Fruit fly (Drosophila melanogaster): ENCODE measurements around the gene NimB2.

NimB2 gene

DNA sequence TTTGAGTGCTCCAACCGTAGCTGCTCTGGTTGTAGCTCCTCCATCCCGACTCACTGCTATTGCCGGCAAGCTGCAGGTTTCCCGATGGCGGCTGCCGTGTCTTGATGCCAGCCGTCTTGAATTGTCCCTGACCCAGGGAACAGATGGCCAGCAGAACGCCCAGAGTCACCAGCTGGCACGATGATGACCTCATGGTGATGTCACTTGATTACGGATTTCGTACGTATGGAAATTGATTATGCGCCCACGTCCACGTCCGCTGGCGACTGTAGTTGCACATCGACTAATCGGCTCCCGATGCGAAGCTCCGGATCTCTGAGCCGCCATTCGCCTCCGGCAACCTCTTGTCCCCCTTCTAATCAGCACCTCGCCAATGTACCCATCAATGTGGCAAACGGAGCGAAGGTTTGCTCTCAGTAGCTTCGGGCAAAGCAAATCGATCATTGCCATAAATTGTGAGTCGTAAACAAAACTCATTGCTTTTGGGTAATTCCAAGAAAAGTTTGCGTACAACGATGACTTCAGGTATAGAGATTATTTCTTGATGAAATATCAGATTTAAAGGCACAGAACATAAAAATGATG lies at the start of gene NimB2:
TSS of gene NimB2 (minus strand) at position 287 of the 585 bp plus-strand sequence.
- TF ChIP-seq OdsH (GFP tag; optimal IDR thresholded peaks at IDR 0.05) = no peak
- no peak for TF ChIP-seq Mio (GFP tag; optimal IDR thresholded peaks at IDR 0.05)
- TF ChIP-seq Vsx2 (GFP tag; optimal IDR thresholded peaks at IDR 0.05; ENCODE audit: partially characterized antibody) = no peak
- TF ChIP-seq brk (GFP tag; optimal IDR thresholded peaks at IDR 0.05) = no peak
- TF ChIP-seq Myc (optimal IDR thresholded peaks at IDR 0.05) = no peak
- no peak for TF ChIP-seq Rel (GFP tag; optimal IDR thresholded peaks at IDR 0.05)
- peak; percentile 42 for TF ChIP-seq Rel (tag; optimal IDR thresholded peaks at IDR 0.05)
- no peak for TF ChIP-seq Dfd (GFP tag; optimal IDR thresholded peaks at IDR 0.05)

DNA sequence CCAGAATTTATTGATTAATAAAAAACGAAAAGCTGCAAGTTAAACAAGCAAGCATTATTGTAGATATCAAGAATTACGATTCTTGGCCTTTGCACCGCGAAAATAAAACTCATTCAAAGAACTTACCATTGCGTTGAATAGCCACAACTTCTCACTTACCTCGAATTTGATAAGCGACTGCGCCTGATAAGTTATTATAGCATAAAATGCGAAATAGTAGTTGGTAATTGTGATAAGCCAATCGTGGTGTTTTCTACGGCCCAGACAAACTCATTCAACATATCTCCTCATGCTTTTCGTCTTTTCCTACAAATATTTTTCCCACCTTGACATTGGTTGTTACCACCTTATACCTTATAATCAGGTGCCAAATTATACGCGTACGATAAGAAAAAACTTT lies 48.3 kb upstream of the NimB2 start:
- TF ChIP-seq Hr78 (GFP tag; optimal IDR thresholded peaks at IDR 0.05) (no peak), h (GFP tag; optimal IDR thresholded peaks at IDR 0.05) (no peak), dmrt93B (GFP tag; optimal IDR thresholded peaks at IDR 0.05) (no peak), Myc (optimal IDR thresholded peaks at IDR 0.05) (no peak), lola (GFP tag; optimal IDR thresholded peaks at IDR 0.05) (no peak), rgr (GFP tag; optimal IDR thresholded peaks at IDR 0.05) (no peak), CG32264 (GFP tag; optimal IDR thresholded peaks at IDR 0.05) (no peak), N (GFP tag; optimal IDR thresholded peaks at IDR 0.05) (no peak), Vsx2 (GFP tag; optimal IDR thresholded peaks at IDR 0.05; ENCODE audit: partially characterized antibody) (no peak), pan (optimal IDR thresholded peaks at IDR 0.05) (no peak), HLH106 (tag; optimal IDR thresholded peaks at IDR 0.05) (no peak), Dfd (GFP tag; optimal IDR thresholded peaks at IDR 0.05) (no peak), Dif (GFP tag; optimal IDR thresholded peaks at IDR 0.05; ENCODE audit: partially characterized antibody) (no peak), Rel (GFP tag; optimal IDR thresholded peaks at IDR 0.05) (no peak), Rel (tag; optimal IDR thresholded peaks at IDR 0.05) (no peak), dsf (GFP tag; optimal IDR thresholded peaks at IDR 0.05; ENCODE audit: borderline replicate concordance) (no peak), dl (GFP tag; optimal IDR thresholded peaks at IDR 0.05; ENCODE audit: insufficient read depth in 1 of 2, partially characterized antibody in 2 of 2) (no peak), CrebA (GFP tag; optimal IDR thresholded peaks at IDR 0.05; ENCODE audit: borderline replicate concordance) (no peak), fru (GFP tag; optimal IDR thresholded peaks at IDR 0.05) (no peak), woc (GFP tag; optimal IDR thresholded peaks at IDR 0.05) (no peak), CG9705 (GFP tag; optimal IDR thresholded peaks at IDR 0.05) (no peak)

DNA sequence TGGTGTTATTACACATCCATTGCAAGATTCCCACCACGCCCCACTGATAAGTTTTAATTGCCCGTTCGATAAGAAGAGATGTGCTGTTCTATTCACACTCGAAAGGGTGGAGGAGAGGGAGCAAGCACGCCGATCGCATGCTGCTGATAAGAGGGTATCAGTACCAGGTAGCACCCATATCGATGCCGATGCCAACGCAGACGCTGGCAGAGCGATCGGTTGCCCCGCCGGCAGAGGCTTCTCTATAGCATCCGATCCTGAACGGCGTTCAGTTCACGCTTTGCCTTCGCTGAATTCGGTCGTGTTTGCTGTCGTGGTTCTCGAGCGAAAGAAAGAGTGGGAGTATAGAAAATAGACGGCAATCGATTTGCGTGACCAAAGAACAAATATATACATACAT lies 46.7 kb upstream of the NimB2 start:
- no peak for TF ChIP-seq ey (GFP tag; optimal IDR thresholded peaks at IDR 0.05)
- TF ChIP-seq h (GFP tag; optimal IDR thresholded peaks at IDR 0.05) = peak; percentile 59
- TF ChIP-seq lola (GFP tag; optimal IDR thresholded peaks at IDR 0.05) = no peak

DNA sequence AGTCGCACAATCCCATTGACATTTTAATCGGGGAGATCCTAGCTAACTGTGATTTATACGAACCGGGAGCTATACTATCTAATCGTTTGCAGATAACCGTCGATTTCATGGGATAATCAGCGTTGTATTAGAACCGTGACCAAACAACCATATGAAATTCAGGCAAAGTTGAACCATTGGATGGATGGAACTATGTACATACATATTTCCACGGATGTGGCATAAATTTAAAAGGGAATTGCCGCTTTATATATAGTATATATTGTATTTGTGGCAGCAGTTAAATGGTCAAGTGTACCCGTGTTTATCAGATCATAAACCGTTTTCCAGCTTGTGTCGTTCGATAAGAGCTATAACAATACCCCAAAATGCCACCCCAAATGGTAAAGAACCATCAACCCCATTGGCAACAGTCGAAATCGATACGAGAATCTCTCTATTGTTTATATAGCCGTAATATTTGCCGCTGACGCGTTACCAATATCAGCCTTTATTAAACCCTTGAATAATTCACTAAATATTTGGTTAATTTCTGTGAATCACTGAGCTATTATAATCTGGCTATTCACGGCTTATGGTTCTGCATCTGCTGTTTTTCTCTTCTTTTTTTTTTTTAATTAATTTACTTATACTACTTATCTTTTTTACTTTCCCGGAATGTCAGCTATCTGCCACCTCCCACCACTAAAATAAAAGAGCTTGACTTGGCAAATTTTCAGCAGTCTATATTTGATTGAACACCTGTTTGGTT lies 45.7 kb upstream of the NimB2 start, which contains the start of gene bgm:
TSS of gene bgm (plus strand) at position 701 of the 751 bp plus-strand sequence.
- TF ChIP-seq rgr (GFP tag; optimal IDR thresholded peaks at IDR 0.05) = no peak
- no peak for TF ChIP-seq Myc (optimal IDR thresholded peaks at IDR 0.05)
- TF ChIP-seq Sp1 (GFP tag; optimal IDR thresholded peaks at IDR 0.05) = no peak
- TF ChIP-seq Hr83 (GFP tag; optimal IDR thresholded peaks at IDR 0.05; ENCODE audit: poor library complexity, severe bottlenecking) = no peak
- no peak for TF ChIP-seq ey (GFP tag; optimal IDR thresholded peaks at IDR 0.05)
- TF ChIP-seq fru (GFP tag; optimal IDR thresholded peaks at IDR 0.05) = no peak
- no peak for TF ChIP-seq jim (GFP tag; optimal IDR thresholded peaks at IDR 0.05)
- TF ChIP-seq HLH106 (tag; optimal IDR thresholded peaks at IDR 0.05) = no peak
- TF ChIP-seq GATAd (GFP tag; optimal IDR thresholded peaks at IDR 0.05) = no peak
- TF ChIP-seq Dif (GFP tag; optimal IDR thresholded peaks at IDR 0.05; ENCODE audit: partially characterized antibody) = no peak
- TF ChIP-seq Hnf4 (GFP tag; optimal IDR thresholded peaks at IDR 0.05) = no peak
- TF ChIP-seq Abd-B (GFP tag; optimal IDR thresholded peaks at IDR 0.05) = no peak
- TF ChIP-seq foxo (GFP tag; optimal IDR thresholded peaks at IDR 0.05) = no peak
- TF ChIP-seq CrebA (GFP tag; optimal IDR thresholded peaks at IDR 0.05; ENCODE audit: borderline replicate concordance) = no peak
- no peak for TF ChIP-seq brk (GFP tag; optimal IDR thresholded peaks at IDR 0.05)
- TF ChIP-seq dl (GFP tag; optimal IDR thresholded peaks at IDR 0.05; ENCODE audit: insufficient read depth in 1 of 2, partially characterized antibody in 2 of 2) = no peak
- TF ChIP-seq psq (GFP tag; optimal IDR thresholded peaks at IDR 0.05) = no peak
- no peak for TF ChIP-seq Rel (GFP tag; optimal IDR thresholded peaks at IDR 0.05)
- TF ChIP-seq Rel (tag; optimal IDR thresholded peaks at IDR 0.05) = no peak
- TF ChIP-seq N (GFP tag; optimal IDR thresholded peaks at IDR 0.05) = no peak

All from whole organism, wandering third instar larva.